Worm (Caenorhabditis elegans) whole organism, L2 larva: ENCODE results near the gene F49F1.11.
"Not testable (repeated sequence)": the region's sequence is repeated elsewhere in the genome, so short reads cannot be mapped to it uniquely, and the experiment has no call there.

ENCODE experiments used
- C34F6.9 ChIP-seq: fragments of 150-350 bp; optimal IDR thresholded peaks from 2 replicates; lab custom pipeline; 2014; ENCODE audit warnings: missing biosample characterization, missing genetic modification characterization
- F13H6.1 ChIP-seq: sonication (generic microtip); optimal IDR thresholded peaks from 2 replicates; lab custom pipeline; 2016; ENCODE audit warnings: missing genetic modification characterization, missing compliant biosample characterization
- Y55F3AM.14 ChIP-seq: fragments of 200-800 bp; sonication (Bioruptor generic); optimal IDR thresholded peaks from 2 replicates; lab custom pipeline; 2018; ENCODE audit warnings: mild to moderate bottlenecking, missing genetic modification characterization, missing compliant biosample characterization
- ZK546.5 ChIP-seq: sonication (generic microtip); optimal IDR thresholded peaks from 2 replicates; lab custom pipeline; 2017; ENCODE audit warnings: missing biosample characterization, missing genetic modification characterization
- alr-1 ChIP-seq: fragments of 150-350 bp; optimal IDR thresholded peaks from 2 replicates; lab custom pipeline; 2014; ENCODE audit warnings: missing biosample characterization, missing genetic modification characterization
- aly-2 ChIP-seq: fragments of 150-350 bp; optimal IDR thresholded peaks from 2 replicates; lab custom pipeline; 2014; ENCODE audit warnings: missing biosample characterization, missing genetic modification characterization
- ama-1 ChIP-seq: fragments of 150-350 bp; optimal IDR thresholded peaks from 2 replicates; lab custom pipeline; 2018; ENCODE audit warnings: inconsistent platforms
- blmp-1 ChIP-seq: sonication (generic microtip); optimal IDR thresholded peaks from 2 replicates; lab custom pipeline; 2017; ENCODE audit warnings: missing genetic modification characterization, mild to moderate bottlenecking, missing compliant biosample characterization, antibody characterized with exemption, moderate library complexity; ENCODE audit not compliant: insufficient read depth
- ceh-16 ChIP-seq: fragments of 150-350 bp; optimal IDR thresholded peaks from 2 replicates; lab custom pipeline; 2014; ENCODE audit warnings: missing biosample characterization, missing genetic modification characterization
- egl-27 ChIP-seq: sonication (generic microtip); optimal IDR thresholded peaks from 3 replicates; lab custom pipeline; 2017; ENCODE audit warnings: missing biosample characterization, missing genetic modification reagents, missing genetic modification characterization
- elt-3 ChIP-seq: sonication (generic microtip); optimal IDR thresholded peaks from 2 replicates; lab custom pipeline; 2017; ENCODE audit warnings: missing biosample characterization, missing genetic modification characterization
- fos-1 ChIP-seq: fragments of 150-350 bp; optimal IDR thresholded peaks from 2 replicates; lab custom pipeline; 2014; ENCODE audit warnings: missing biosample characterization, missing genetic modification characterization
- gmeb-1 ChIP-seq: fragments of 150-350 bp; optimal IDR thresholded peaks from 2 replicates; lab custom pipeline; 2014; ENCODE audit warnings: missing biosample characterization, missing genetic modification characterization
- lin-13 ChIP-seq: fragments of 150-350 bp; optimal IDR thresholded peaks from 2 replicates; lab custom pipeline; 2014; ENCODE audit warnings: missing biosample characterization, missing genetic modification reagents, missing genetic modification characterization
- lin-39 ChIP-seq: fragments of 150-350 bp; optimal IDR thresholded peaks from 2 replicates; lab custom pipeline; 2014; ENCODE audit warnings: missing biosample characterization, missing genetic modification reagents, missing genetic modification characterization
- mab-5 ChIP-seq: fragments of 150-350 bp; optimal IDR thresholded peaks from 2 replicates; lab custom pipeline; 2014; ENCODE audit warnings: missing biosample characterization, missing genetic modification characterization
- mbf-1 ChIP-seq: sonication (generic microtip); optimal IDR thresholded peaks from 2 replicates; lab custom pipeline; 2017; ENCODE audit warnings: missing biosample characterization, missing genetic modification characterization
- nhr-12 ChIP-seq: fragments of 150-350 bp; optimal IDR thresholded peaks from 2 replicates; lab custom pipeline; 2014; ENCODE audit warnings: missing biosample characterization, missing genetic modification characterization
- nhr-129 ChIP-seq: fragments of 150-350 bp; optimal IDR thresholded peaks from 2 replicates; lab custom pipeline; 2014; ENCODE audit warnings: missing biosample characterization, missing genetic modification characterization
- nhr-21 ChIP-seq: fragments of 150-350 bp; optimal IDR thresholded peaks from 2 replicates; lab custom pipeline; 2014; ENCODE audit warnings: missing biosample characterization, missing genetic modification characterization
- nhr-237 ChIP-seq: fragments of 150-350 bp; optimal IDR thresholded peaks from 2 replicates; lab custom pipeline; 2014; ENCODE audit warnings: missing biosample characterization, missing genetic modification characterization
- nhr-25 ChIP-seq: fragments of 150-350 bp; sonication (generic microtip); optimal IDR thresholded peaks from 3 replicates; lab custom pipeline; 2014; ENCODE audit warnings: missing biosample characterization, missing genetic modification characterization
- nhr-77 ChIP-seq: fragments of 150-350 bp; optimal IDR thresholded peaks from 2 replicates; lab custom pipeline; 2014; ENCODE audit warnings: missing biosample characterization, missing genetic modification characterization
- peb-1 ChIP-seq: fragments of 150-350 bp; optimal IDR thresholded peaks from 2 replicates; lab custom pipeline; 2014; ENCODE audit warnings: missing biosample characterization, missing genetic modification characterization
- skn-1 ChIP-seq: sonication (generic microtip); optimal IDR thresholded peaks from 2 replicates; lab custom pipeline; 2017; ENCODE audit warnings: missing biosample characterization, missing genetic modification characterization
- sma-3 ChIP-seq: sonication (generic microtip); optimal IDR thresholded peaks from 2 replicates; lab custom pipeline; 2016; ENCODE audit warnings: missing genetic modification reagents, missing genetic modification characterization, missing compliant biosample characterization
- sma-9 ChIP-seq, 2 experiments: fragments of 150-350 bp in 1 of 2; sonication (generic microtip) in 1 of 2; optimal IDR thresholded peaks; 2 replicates each; lab custom pipeline; 2014 to 2016; ENCODE audit warnings: missing genetic modification characterization in 2 of 2, mild to moderate bottlenecking in 1 of 2, missing biosample characterization in 1 of 2, missing compliant biosample characterization in 1 of 2, missing genetic modification reagents in 1 of 2, moderate library complexity in 1 of 2
- snpc-4 ChIP-seq: fragments of 150-350 bp; optimal IDR thresholded peaks from 2 replicates; lab custom pipeline; 2014; ENCODE audit warnings: missing biosample characterization, missing genetic modification characterization
- unc-39 ChIP-seq: fragments of 150-350 bp; optimal IDR thresholded peaks from 2 replicates; lab custom pipeline; 2014; ENCODE audit warnings: missing biosample characterization, missing genetic modification characterization
- unc-55 ChIP-seq: fragments of 150-350 bp; sonication (generic microtip); optimal IDR thresholded peaks from 3 replicates; lab custom pipeline; 2014; ENCODE audit warnings: missing biosample characterization, missing genetic modification reagents, missing genetic modification characterization
- ztf-1 ChIP-seq: fragments of 200-800 bp; sonication (Bioruptor generic); conservative IDR thresholded peaks from 2 replicates; pipeline ENCODE4 v1.3.6; 2022; ENCODE audit warnings: missing genetic modification characterization, missing compliant biosample characterization
- ztf-4 ChIP-seq: fragments of 150-350 bp; optimal IDR thresholded peaks from 2 replicates; lab custom pipeline; 2014; ENCODE audit warnings: missing biosample characterization, missing genetic modification characterization

F49F1.11 gene

ce11 chrIV:4150138-4150537 is 8.9 kb upstream of the F49F1.11 start:
- TF ChIP-seq fos-1 (tag; lab: Kevin White, UChicago) = peak; percentile 9
- TF ChIP-seq nhr-21 (tag; lab: Kevin White, UChicago) = no peak
- TF ChIP-seq nhr-237 = no peak
- no peak for TF ChIP-seq F13H6.1
- TF ChIP-seq elt-3 = no peak
- TF ChIP-seq sma-3 (GFP tag; lab: Kevin White, UChicago) = no peak
- TF ChIP-seq nhr-12 (tag; lab: Kevin White, UChicago) = no peak

ce11 chrIV:4147891-4148290 is 6.7 kb upstream of the F49F1.11 start:
- peak; percentile 91 for TF ChIP-seq fos-1 (tag; lab: Kevin White, UChicago)
- TF ChIP-seq mbf-1 (tag; lab: Kevin White, UChicago) = no peak

- TF ChIP-seq fos-1 (tag; lab: Kevin White, UChicago) (no peak), unc-39 (no peak), lin-39 (tag; lab: Kevin White, UChicago) (no peak), nhr-129 (tag; lab: Kevin White, UChicago) (no peak), mab-5 (tag; lab: Kevin White, UChicago) (no peak), nhr-25 (no peak), snpc-4 (tag; lab: Kevin White, UChicago) (no peak), ztf-4 (tag; lab: Kevin White, UChicago) (no peak), ama-1 (no peak), sma-9 (GFP tag; optimal IDR thresholded peaks at IDR 0.05; lab: Kevin White, UChicago) (no peak), sma-9 (tag; optimal IDR thresholded peaks at IDR 0.05; lab: Kevin White, UChicago) (no peak), mbf-1 (tag; lab: Kevin White, UChicago) (no peak), elt-3 (no peak), aly-2 (tag; lab: Kevin White, UChicago) (no peak)
Observed at ce11 chrIV:4144784-4145183, 3.6 kb upstream of the F49F1.11 start, which contains the start of gene R07C12.3. TSS of gene R07C12.3 (plus strand) at chrIV:4145084.

- not testable (repeated sequence) for TF ChIP-seq unc-55 (GFP tag; lab: Kevin White, UChicago); sma-9 (GFP tag; optimal IDR thresholded peaks at IDR 0.05; lab: Kevin White, UChicago); sma-9 (tag; optimal IDR thresholded peaks at IDR 0.05; lab: Kevin White, UChicago); nhr-77 (tag; lab: Kevin White, UChicago)
- TF ChIP-seq, all 48 proteins: peak for 0; not testable (repeated sequence) for 48
Observed at ce11 chrIV:4142986-4143385, 1.8 kb upstream of the F49F1.11 start, which contains the start of gene F49F1.12. TSS of gene F49F1.12 (minus strand) at chrIV:4143086.

ce11 chrIV:4140265-4140664 is 946 bp downstream of the F49F1.11 start, which contains the start of gene F49F1.18:
TSS of gene F49F1.18 (minus strand) at chrIV:4140365.
- TF ChIP-seq blmp-1 (tag; lab: Kevin White, UChicago) (no peak), sma-3 (GFP tag; lab: Kevin White, UChicago) (no peak), nhr-237 (no peak), Y55F3AM.14 (GFP tag; lab: Kevin White, UChicago) (no peak), ZK546.5 (no peak), peb-1 (tag; lab: Kevin White, UChicago) (no peak), lin-13 (GFP tag; lab: Kevin White, UChicago) (no peak), C34F6.9 (tag; lab: Kevin White, UChicago) (no peak), egl-27 (tag; lab: Kevin White, UChicago) (no peak), ceh-16 (no peak), gmeb-1 (tag; lab: Kevin White, UChicago) (no peak), alr-1 (no peak), lin-39 (tag; lab: Kevin White, UChicago) (no peak), ztf-1 (no peak), mbf-1 (tag; lab: Kevin White, UChicago) (no peak)

- TF ChIP-seq skn-1 = no peak
Observed at ce11 chrIV:4139022-4139421, 2.2 kb downstream of the F49F1.11 start, which contains the start of gene F49F1.10. TSS of gene F49F1.10 (minus strand) at chrIV:4139122.
